Worm (Caenorhabditis elegans) whole organism, L4 larva: ENCODE measurements around the gene F54B11.8.
A peak's percentile ranks its signal among the peaks of the same experiment; 100 is the strongest.

Experiments
- F10B5.3 ChIP-seq: sonication (generic microtip); optimal IDR thresholded peaks from 2 replicates; lab custom pipeline; 2016; ENCODE audit warnings: mild to moderate bottlenecking, missing genetic modification characterization, missing compliant biosample characterization
- F37D6.2 ChIP-seq: sonication (generic microtip); optimal IDR thresholded peaks from 2 replicates; lab custom pipeline; 2016; ENCODE audit warnings: mild to moderate bottlenecking, missing genetic modification characterization, missing compliant biosample characterization
- R02D3.7 ChIP-seq: fragments of 150-350 bp; sonication (generic microtip); optimal IDR thresholded peaks from 3 replicates; lab custom pipeline; 2014; ENCODE audit warnings: missing biosample characterization, missing genetic modification characterization
- Y48G9A.11 ChIP-seq: fragments of 200-800 bp; sonication (Bioruptor generic); IDR thresholded peaks from 2 replicates; pipeline ENCODE4 v1.3.6; 2022; ENCODE audit warnings: missing genetic modification reagents, missing genetic modification characterization, missing compliant biosample characterization
- Y75B8A.6 ChIP-seq: fragments of 200-800 bp; sonication (Bioruptor generic); IDR thresholded peaks from 2 replicates; pipeline ENCODE4 v1.3.6; 2022; ENCODE audit warnings: missing genetic modification reagents, missing genetic modification characterization, missing compliant biosample characterization
- ZK337.2 ChIP-seq: fragments of 200-800 bp; sonication (Bioruptor generic); IDR thresholded peaks from 2 replicates; pipeline ENCODE4 v1.3.6; 2022; ENCODE audit warnings: missing genetic modification reagents, missing genetic modification characterization, missing compliant biosample characterization
- aly-2 ChIP-seq: sonication (generic microtip); optimal IDR thresholded peaks from 2 replicates; lab custom pipeline; 2018; ENCODE audit warnings: missing biosample characterization, missing genetic modification characterization
- ama-1 ChIP-seq: fragments of 150-350 bp; optimal IDR thresholded peaks from 2 replicates; lab custom pipeline; 2014; ENCODE audit warnings: inconsistent platforms, mixed read lengths
- attf-4 ChIP-seq: sonication (generic microtip); optimal IDR thresholded peaks from 3 replicates; lab custom pipeline; 2017; ENCODE audit warnings: missing biosample characterization, missing genetic modification characterization
- ceh-20 ChIP-seq: fragments of 200-800 bp; sonication (Bioruptor generic); IDR thresholded peaks from 2 replicates; pipeline ENCODE4 v1.3.6; 2022; ENCODE audit warnings: missing genetic modification reagents, missing genetic modification characterization, missing compliant biosample characterization
- ceh-28 ChIP-seq: fragments of 150-350 bp; optimal IDR thresholded peaks from 2 replicates; lab custom pipeline; 2014; ENCODE audit warnings: missing biosample characterization, missing genetic modification reagents, missing genetic modification characterization
- ceh-82 ChIP-seq: sonication (generic microtip); optimal IDR thresholded peaks from 2 replicates; lab custom pipeline; 2017; ENCODE audit warnings: missing biosample characterization, missing genetic modification characterization
- ces-1 ChIP-seq: fragments of 150-350 bp; sonication (generic microtip); optimal IDR thresholded peaks from 4 replicates; lab custom pipeline; 2014; ENCODE audit warnings: missing biosample characterization, missing genetic modification reagents, missing genetic modification characterization
- cey-2 ChIP-seq: sonication (generic microtip); optimal IDR thresholded peaks from 3 replicates; lab custom pipeline; 2017; ENCODE audit warnings: missing genetic modification characterization, mild to moderate bottlenecking, missing compliant biosample characterization, antibody characterized with exemption, borderline replicate concordance; ENCODE audit not compliant: insufficient read depth
- daf-16 ChIP-seq, 3 experiments: sonication (generic microtip); optimal IDR thresholded peaks; 2 replicates each; lab custom pipeline; 2016 to 2017; ENCODE audit warnings: missing genetic modification characterization in 3 of 3, missing genetic modification reagents in 3 of 3, mild to moderate bottlenecking in 2 of 3, missing compliant biosample characterization in 2 of 3, missing biosample characterization in 1 of 3, moderate library complexity in 1 of 3
- dmd-6 ChIP-seq: fragments of 200-800 bp; sonication (Bioruptor generic); IDR thresholded peaks from 2 replicates; pipeline ENCODE4 v1.3.6; 2022; ENCODE audit warnings: missing genetic modification reagents, missing genetic modification characterization, missing compliant biosample characterization
- dmd-9 ChIP-seq: fragments of 200-800 bp; sonication (Bioruptor generic); IDR thresholded peaks from 2 replicates; pipeline ENCODE4 v1.3.6; 2022; ENCODE audit warnings: missing genetic modification reagents, missing genetic modification characterization, missing compliant biosample characterization
- dpl-1 ChIP-seq: fragments of 150-350 bp; optimal IDR thresholded peaks from 2 replicates; lab custom pipeline; 2014; ENCODE audit warnings: missing biosample characterization, missing genetic modification reagents, missing genetic modification characterization
- fkh-10 ChIP-seq: fragments of 150-350 bp; optimal IDR thresholded peaks from 2 replicates; lab custom pipeline; 2014; ENCODE audit warnings: missing biosample characterization, missing genetic modification reagents, missing genetic modification characterization
- fos-1 ChIP-seq: fragments of 150-350 bp; optimal IDR thresholded peaks from 2 replicates; lab custom pipeline; 2014; ENCODE audit warnings: missing biosample characterization, missing genetic modification characterization
- gei-8 ChIP-seq: fragments of 200-800 bp; sonication (Bioruptor generic); optimal IDR thresholded peaks from 2 replicates; lab custom pipeline; 2018; ENCODE audit warnings: mild to moderate bottlenecking, missing genetic modification characterization, missing compliant biosample characterization
- hif-1 ChIP-seq, 2 experiments: sonication (generic microtip); optimal IDR thresholded peaks; 2 replicates each; lab custom pipeline; 2016 to 2017; ENCODE audit warnings: missing compliant biosample characterization in 2 of 2, missing genetic modification characterization in 2 of 2, missing genetic modification reagents in 2 of 2, missing genotype in 2 of 2, mild to moderate bottlenecking in 1 of 2
- hlh-11 ChIP-seq: fragments of 200-800 bp; sonication (Bioruptor generic); optimal IDR thresholded peaks from 2 replicates; lab custom pipeline; 2018; ENCODE audit warnings: mild to moderate bottlenecking, missing genetic modification characterization, missing compliant biosample characterization
- jun-1 ChIP-seq: fragments of 150-350 bp; optimal IDR thresholded peaks from 2 replicates; lab custom pipeline; 2014; ENCODE audit warnings: missing biosample characterization, missing genetic modification reagents, missing genetic modification characterization
- lim-7 ChIP-seq: fragments of 200-800 bp; sonication (Bioruptor generic); IDR thresholded peaks from 2 replicates; pipeline ENCODE4 v1.3.6; 2022; ENCODE audit warnings: missing genetic modification characterization, missing compliant biosample characterization
- lin-13 ChIP-seq: fragments of 150-350 bp; optimal IDR thresholded peaks from 2 replicates; lab custom pipeline; 2014; ENCODE audit warnings: missing biosample characterization, missing genetic modification reagents, missing genetic modification characterization
- lin-15B ChIP-seq: fragments of 150-350 bp; sonication (generic microtip); optimal IDR thresholded peaks from 3 replicates; lab custom pipeline; 2014; ENCODE audit warnings: missing biosample characterization, missing genetic modification characterization
- lin-39 ChIP-seq: fragments of 150-350 bp; optimal IDR thresholded peaks from 2 replicates; lab custom pipeline; 2014; ENCODE audit warnings: missing biosample characterization, missing genetic modification reagents, missing genetic modification characterization
- lir-3 ChIP-seq: sonication (generic microtip); optimal IDR thresholded peaks from 2 replicates; lab custom pipeline; 2016; ENCODE audit warnings: mild to moderate bottlenecking, missing genetic modification characterization, missing compliant biosample characterization
- mdt-29 ChIP-seq: fragments of 200-800 bp; sonication (Bioruptor generic); IDR thresholded peaks from 2 replicates; pipeline ENCODE4 v1.3.6; 2022; ENCODE audit warnings: missing genetic modification reagents, missing genetic modification characterization, missing compliant biosample characterization
- mep-1 ChIP-seq: fragments of 150-350 bp; sonication (generic microtip); optimal IDR thresholded peaks from 3 replicates; lab custom pipeline; 2014; ENCODE audit warnings: missing biosample characterization, missing genetic modification characterization
- mes-2 ChIP-seq: sonication (generic microtip); optimal IDR thresholded peaks from 2 replicates; lab custom pipeline; 2016; ENCODE audit warnings: missing genotype, mild to moderate bottlenecking, missing genetic modification characterization, missing compliant biosample characterization; ENCODE audit not compliant: poor library complexity, severe bottlenecking
- mxl-2 ChIP-seq: fragments of 200-800 bp; sonication (Bioruptor generic); conservative IDR thresholded peaks from 2 replicates; pipeline ENCODE4 v1.3.6; 2022; ENCODE audit warnings: missing genetic modification reagents, missing genetic modification characterization, missing compliant biosample characterization
- nhr-102 ChIP-seq: sonication (generic microtip); optimal IDR thresholded peaks from 2 replicates; lab custom pipeline; 2016; ENCODE audit warnings: mild to moderate bottlenecking, missing genetic modification characterization, moderate library complexity, missing compliant biosample characterization
- nhr-11 ChIP-seq: fragments of 150-350 bp; optimal IDR thresholded peaks from 2 replicates; lab custom pipeline; 2014; ENCODE audit warnings: missing biosample characterization, missing genetic modification characterization
- nhr-111 ChIP-seq: fragments of 200-800 bp; sonication (Bioruptor generic); optimal IDR thresholded peaks from 2 replicates; lab custom pipeline; 2018; ENCODE audit warnings: mild to moderate bottlenecking, missing genetic modification characterization, missing compliant biosample characterization
- nhr-28 ChIP-seq: fragments of 150-350 bp; optimal IDR thresholded peaks from 2 replicates; lab custom pipeline; 2014; ENCODE audit warnings: missing biosample characterization, missing genetic modification characterization
- nhr-42 ChIP-seq: fragments of 200-800 bp; sonication (Bioruptor generic); IDR thresholded peaks from 2 replicates; pipeline ENCODE4 v1.3.6; 2022; ENCODE audit warnings: missing genetic modification characterization, missing compliant biosample characterization
- nhr-76 ChIP-seq: fragments of 150-350 bp; optimal IDR thresholded peaks from 2 replicates; lab custom pipeline; 2014; ENCODE audit warnings: missing biosample characterization, missing genetic modification characterization
- pha-4 ChIP-seq, 2 experiments: fragments of 150-350 bp in 1 of 2; fragments of 200-800 bp in 1 of 2; sonication (Bioruptor generic) in 1 of 2; IDR thresholded peaks in 1 of 2; optimal IDR thresholded peaks in 1 of 2; 2 replicates each; pipeline versions ENCODE4 v1.3.6 to Lab custom; 2014 to 2022; ENCODE audit warnings: missing genetic modification characterization in 2 of 2, missing genetic modification reagents in 2 of 2, missing biosample characterization in 1 of 2, missing compliant biosample characterization in 1 of 2
- php-3 ChIP-seq: fragments of 200-800 bp; sonication (Bioruptor generic); IDR thresholded peaks from 2 replicates; pipeline ENCODE4 v1.3.6; 2022; ENCODE audit warnings: missing genetic modification reagents, missing genetic modification characterization, missing compliant biosample characterization
- sdz-12 ChIP-seq: fragments of 200-800 bp; sonication (Bioruptor generic); optimal IDR thresholded peaks from 2 replicates; lab custom pipeline; 2018; ENCODE audit warnings: mild to moderate bottlenecking, missing genetic modification characterization, missing compliant biosample characterization
- tra-1 ChIP-seq: fragments of 200-800 bp; sonication (Bioruptor generic); IDR thresholded peaks from 2 replicates; pipeline ENCODE4 v1.3.6; 2022; ENCODE audit warnings: missing genetic modification reagents, missing genetic modification characterization, missing compliant biosample characterization
- unc-130 ChIP-seq: sonication (generic microtip); optimal IDR thresholded peaks from 2 replicates; lab custom pipeline; 2016; ENCODE audit warnings: missing genetic modification reagents, missing genetic modification characterization, missing compliant biosample characterization
- ztf-11 ChIP-seq: fragments of 150-350 bp; optimal IDR thresholded peaks from 2 replicates; lab custom pipeline; 2014; ENCODE audit warnings: missing biosample characterization, missing genetic modification characterization

Gene F54B11.8

DNA sequence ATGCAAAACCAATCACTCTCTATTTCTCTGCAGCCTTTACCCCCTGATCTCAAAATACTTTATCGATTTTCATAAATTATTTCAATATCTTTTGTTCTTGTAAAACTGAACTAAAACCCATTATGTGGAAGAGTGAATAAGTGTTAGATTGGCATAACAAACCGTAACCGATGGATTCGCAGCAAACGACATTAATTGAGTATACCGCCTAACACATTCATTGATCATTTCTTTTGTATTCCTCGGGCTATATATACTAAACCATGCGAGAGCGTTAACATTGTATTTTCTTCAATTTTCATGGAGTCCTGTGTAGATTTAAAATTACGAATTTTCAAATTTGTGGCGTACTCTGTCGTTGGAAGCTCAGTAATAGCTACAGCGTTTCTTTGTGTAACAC, 14.0 kb downstream of the F54B11.8 start, which contains the start of gene col-9:
TSS of gene col-9 (plus strand) at position 301 of the 400 bp plus-strand sequence.
- TF ChIP-seq unc-130 (GFP tag; lab: Kevin White, UChicago): no peak
- no peak for TF ChIP-seq lin-15B (tag; lab: Kevin White, UChicago)
- TF ChIP-seq nhr-102 (tag; lab: Kevin White, UChicago): no peak
- TF ChIP-seq dmd-9 (GFP tag; lab: Robert Waterston, UW): no peak
- TF ChIP-seq R02D3.7 (tag; lab: Kevin White, UChicago): no peak
- no peak for TF ChIP-seq nhr-111 (GFP tag; lab: Kevin White, UChicago)
- TF ChIP-seq ceh-20: no peak

DNA sequence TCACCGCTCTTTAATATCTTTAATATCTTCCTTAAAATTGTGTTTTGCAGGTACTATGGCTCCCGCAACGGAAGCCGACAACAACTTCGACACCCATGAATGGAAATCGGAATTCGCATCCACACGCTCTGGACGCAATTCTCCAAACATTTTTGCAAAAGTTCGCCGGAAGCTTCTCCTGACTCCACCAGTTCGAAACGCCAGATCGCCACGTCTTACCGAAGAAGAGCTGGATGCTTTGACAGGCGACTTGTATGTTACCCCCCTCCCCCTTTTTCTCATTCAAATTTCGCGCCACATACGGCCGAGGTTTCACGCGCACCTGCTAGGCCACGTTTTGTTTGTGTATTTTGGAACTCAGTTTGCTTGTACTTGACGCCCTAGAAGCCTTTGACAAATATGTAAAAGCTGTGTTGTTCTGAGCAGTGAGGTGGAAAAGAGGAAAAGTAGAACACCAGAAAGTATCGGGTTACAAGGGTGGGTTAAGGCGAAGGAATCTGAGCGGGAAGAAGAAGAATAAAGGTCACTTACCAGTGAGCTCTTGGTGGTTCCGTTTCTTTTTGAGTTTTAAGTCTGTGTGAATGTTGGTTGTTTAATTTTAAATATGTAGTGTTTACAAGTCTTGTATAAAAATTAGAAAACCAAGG, 18.9 kb downstream of the F54B11.8 start, which contains the start of gene unc-84:
TSS of gene unc-84 (plus strand) at position 51 of the 647 bp plus-strand sequence.
- TF ChIP-seq lim-7 (no peak), php-3 (GFP tag; lab: Robert Waterston, UW) (no peak), lin-15B (tag; lab: Kevin White, UChicago) (no peak), daf-16 (GFP tag; optimal IDR thresholded peaks at IDR 0.05; lab: Kevin White, UChicago) (no peak), daf-16 (tag; optimal IDR thresholded peaks at IDR 0.05; lab: Kevin White, UChicago) (peak; percentile 25), ama-1 (lab: Kevin White, UChicago) (no peak), Y75B8A.6 (GFP tag; lab: Robert Waterston, UW) (no peak), fos-1 (no peak), tra-1 (GFP tag; lab: Robert Waterston, UW) (no peak), lin-39 (tag; lab: Kevin White, UChicago) (no peak), nhr-28 (tag; lab: Kevin White, UChicago) (no peak), ceh-82 (tag; lab: Kevin White, UChicago) (no peak), fkh-10 (GFP tag; lab: Kevin White, UChicago) (no peak), nhr-11 (no peak), mdt-29 (GFP tag; lab: Robert Waterston, UW) (no peak), gei-8 (GFP tag; lab: Kevin White, UChicago) (no peak), dpl-1 (GFP tag; lab: Kevin White, UChicago) (peak; percentile 66), cey-2 (tag; lab: Kevin White, UChicago) (no peak), dmd-9 (GFP tag; lab: Robert Waterston, UW) (no peak), F10B5.3 (tag; lab: Kevin White, UChicago) (no peak), hif-1 (tag; optimal IDR thresholded peaks at IDR 0.05; lab: Kevin White, UChicago) (peak in 1 of 2 experiments; percentile 24), jun-1 (no peak), aly-2 (tag; lab: Kevin White, UChicago) (no peak), hlh-11 (tag; lab: Kevin White, UChicago) (no peak), mxl-2 (no peak), ztf-11 (tag; lab: Kevin White, UChicago) (no peak), mes-2 (tag; lab: Kevin White, UChicago) (peak; percentile 74)

DNA sequence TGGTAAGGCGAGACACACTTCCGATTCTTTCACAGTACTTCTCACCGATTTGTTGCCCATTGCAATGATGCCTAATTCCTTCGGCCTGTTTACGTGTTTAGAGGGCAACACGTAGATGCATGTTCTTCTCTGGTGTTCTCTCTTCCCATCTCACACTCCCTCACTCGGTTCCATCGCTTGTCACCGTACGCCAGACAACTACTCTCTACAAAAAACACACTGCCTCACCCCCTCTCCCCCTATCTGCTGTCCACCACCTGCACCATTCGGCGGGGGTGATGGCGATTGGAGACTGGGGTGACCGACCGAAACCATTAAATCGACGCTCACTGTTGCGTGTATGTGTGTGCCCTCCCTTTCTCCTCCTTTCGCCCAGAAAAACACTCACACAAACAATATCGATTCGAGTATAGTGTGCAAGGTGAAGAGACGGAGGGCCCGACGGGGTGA, 19.8 kb downstream of the F54B11.8 start:
- TF ChIP-seq pha-4 (GFP tag; IDR thresholded peaks at IDR 0.05; lab: Robert Waterston, UW): no peak
- no peak for TF ChIP-seq pha-4 (tag; optimal IDR thresholded peaks at IDR 0.05; lab: Kevin White, UChicago)
- TF ChIP-seq sdz-12 (GFP tag; lab: Kevin White, UChicago): no peak
- no peak for TF ChIP-seq lin-13
- no peak for TF ChIP-seq lin-39 (tag; lab: Kevin White, UChicago)
- TF ChIP-seq hlh-11 (tag; lab: Kevin White, UChicago): peak; percentile 87
- no peak for TF ChIP-seq unc-130 (GFP tag; lab: Kevin White, UChicago)
- peak; percentile 72 for TF ChIP-seq mep-1 (tag; lab: Kevin White, UChicago)
- no peak for TF ChIP-seq dmd-6 (GFP tag; lab: Robert Waterston, UW)
- TF ChIP-seq Y48G9A.11: no peak
- no peak for TF ChIP-seq ZK337.2
- TF ChIP-seq nhr-102 (tag; lab: Kevin White, UChicago): peak; percentile 65
- no peak for TF ChIP-seq F37D6.2 (tag; lab: Kevin White, UChicago)
- TF ChIP-seq ceh-20: no peak
- TF ChIP-seq tra-1 (GFP tag; lab: Robert Waterston, UW): no peak
- peak; percentile 78 for TF ChIP-seq php-3 (GFP tag; lab: Robert Waterston, UW)
- TF ChIP-seq ceh-28: no peak
- TF ChIP-seq ces-1 (GFP tag; lab: Kevin White, UChicago): no peak
- TF ChIP-seq nhr-76 (tag; lab: Kevin White, UChicago): no peak
- TF ChIP-seq R02D3.7 (tag; lab: Kevin White, UChicago): no peak
- 0 out of 2 replicates have a peak, but pooled peaks have one; percentile 28 for TF ChIP-seq nhr-42
- TF ChIP-seq attf-4: no peak
- TF ChIP-seq lir-3 (tag; lab: Kevin White, UChicago): no peak
- TF ChIP-seq mes-2 (tag; lab: Kevin White, UChicago): peak; percentile 60
